Worm (Caenorhabditis elegans) whole organism, mixed stage, embryonic: ENCODE results near the gene nhr-27.

ENCODE experiments used
- blmp-1 ChIP-seq: fragments of 150-350 bp; optimal IDR thresholded peaks from 2 replicates; lab custom pipeline; 2014; ENCODE audit warnings: missing biosample characterization, missing genetic modification characterization
- ces-1 ChIP-seq: fragments of 150-350 bp; optimal IDR thresholded peaks from 2 replicates; lab custom pipeline; 2014; ENCODE audit warnings: missing biosample characterization, missing genetic modification reagents, missing genetic modification characterization
- lin-13 ChIP-seq: fragments of 150-350 bp; optimal IDR thresholded peaks from 2 replicates; lab custom pipeline; 2014; ENCODE audit warnings: missing biosample characterization, missing genetic modification characterization
- mab-5 ChIP-seq: fragments of 150-350 bp; optimal IDR thresholded peaks from 2 replicates; lab custom pipeline; 2014; ENCODE audit warnings: missing biosample characterization, missing genetic modification characterization
- nhr-2 ChIP-seq: fragments of 150-350 bp; optimal IDR thresholded peaks from 2 replicates; lab custom pipeline; 2014; ENCODE audit warnings: missing biosample characterization, missing genetic modification characterization
- nhr-28 ChIP-seq: fragments of 150-350 bp; optimal IDR thresholded peaks from 2 replicates; lab custom pipeline; 2014; ENCODE audit warnings: missing biosample characterization, missing genetic modification characterization
- pha-4 ChIP-seq: fragments of 150-350 bp; optimal IDR thresholded peaks from 2 replicates; lab custom pipeline; 2018; ENCODE audit warnings: missing biosample characterization, missing genetic modification reagents, missing genetic modification characterization
- sem-2 ChIP-seq: fragments of 200-800 bp; sonication (Bioruptor generic); optimal IDR thresholded peaks from 2 replicates; lab custom pipeline; 2018; ENCODE audit warnings: mild to moderate bottlenecking, missing genetic modification characterization, missing compliant biosample characterization
- snpc-4 ChIP-seq: fragments of 150-350 bp; optimal IDR thresholded peaks from 2 replicates; lab custom pipeline; 2014; ENCODE audit warnings: missing biosample characterization, missing genetic modification characterization
- sptf-1 ChIP-seq: sonication (generic microtip); optimal IDR thresholded peaks from 2 replicates; lab custom pipeline; 2017; ENCODE audit warnings: mild to moderate bottlenecking, missing genetic modification characterization, moderate library complexity, missing compliant biosample characterization
- unc-120 ChIP-seq: sonication (generic microtip); optimal IDR thresholded peaks from 2 replicates; lab custom pipeline; 2017; ENCODE audit warnings: missing genetic modification characterization, missing compliant biosample characterization; ENCODE audit not compliant: poor library complexity, severe bottlenecking
- unc-62 ChIP-seq: fragments of 150-350 bp; optimal IDR thresholded peaks from 2 replicates; lab custom pipeline; 2014; ENCODE audit warnings: missing biosample characterization, missing genetic modification reagents, missing genetic modification characterization
- ztf-11 ChIP-seq: fragments of 150-350 bp; optimal IDR thresholded peaks from 2 replicates; lab custom pipeline; 2014; ENCODE audit warnings: missing biosample characterization, missing genetic modification characterization

- TF ChIP-seq pha-4 (tag; lab: Kevin White, UChicago) = no peak
- no peak for TF ChIP-seq nhr-28 (tag; lab: Kevin White, UChicago)
- no peak for TF ChIP-seq sptf-1 (tag; lab: Kevin White, UChicago)
- TF ChIP-seq mab-5 (tag; lab: Kevin White, UChicago) = no peak
- no peak for TF ChIP-seq snpc-4
- no peak for TF ChIP-seq unc-120 (tag; lab: Kevin White, UChicago)
- no peak for TF ChIP-seq nhr-2 (tag; lab: Kevin White, UChicago)
- no peak for TF ChIP-seq blmp-1 (tag; lab: Kevin White, UChicago)
- no peak for TF ChIP-seq ces-1 (GFP tag; lab: Kevin White, UChicago)
- no peak for TF ChIP-seq unc-62
- TF ChIP-seq ztf-11 = no peak
- TF ChIP-seq lin-13 (tag; lab: Kevin White, UChicago) = no peak
- no peak for TF ChIP-seq sem-2 (GFP tag; lab: Kevin White, UChicago)
These were observed 116.8 kb downstream of the nhr-27 start, which contains the start of gene ugt-50 for ce11 chrX:12691306-12691705.
